Worm (Caenorhabditis elegans) whole organism, late embryonic: Measurements from ENCODE around the gene pho-9.

Experiments used
- C08G9.2 ChIP-seq: sonication (generic microtip); optimal IDR thresholded peaks from 2 replicates; lab custom pipeline; 2016; ENCODE audit warnings: mild to moderate bottlenecking, missing genetic modification characterization, moderate library complexity, missing compliant biosample characterization
- C38D4.7 ChIP-seq: fragments of 200-800 bp; sonication (Bioruptor generic); optimal IDR thresholded peaks from 2 replicates; lab custom pipeline; 2018; ENCODE audit warnings: mild to moderate bottlenecking, missing genetic modification characterization, moderate library complexity, missing compliant biosample characterization
- F13H6.1 ChIP-seq: sonication (generic microtip); optimal IDR thresholded peaks from 2 replicates; lab custom pipeline; 2016; ENCODE audit warnings: missing genetic modification characterization, missing compliant biosample characterization
- K02D7.2 ChIP-seq: sonication (generic microtip); optimal IDR thresholded peaks from 2 replicates; lab custom pipeline; 2017; ENCODE audit warnings: mild to moderate bottlenecking, missing genetic modification characterization, missing compliant biosample characterization
- K09A11.1 ChIP-seq: sonication (generic microtip); optimal IDR thresholded peaks from 2 replicates; lab custom pipeline; 2017; ENCODE audit warnings: antibody characterized with exemption, mild to moderate bottlenecking, missing genetic modification characterization, missing compliant biosample characterization; ENCODE audit not compliant: insufficient read depth
- Y22D7AL.16 ChIP-seq: sonication (generic microtip); optimal IDR thresholded peaks from 2 replicates; lab custom pipeline; 2016; ENCODE audit warnings: missing genetic modification characterization, missing compliant biosample characterization
- ahr-1 ChIP-seq: sonication (generic microtip); optimal IDR thresholded peaks from 2 replicates; lab custom pipeline; 2016; ENCODE audit warnings: missing genetic modification characterization, missing compliant biosample characterization
- ama-1 ChIP-seq: fragments of 150-350 bp; optimal IDR thresholded peaks from 2 replicates; lab custom pipeline; 2014
- ceh-14 ChIP-seq: sonication (generic microtip); optimal IDR thresholded peaks from 2 replicates; lab custom pipeline; 2016; ENCODE audit warnings: missing genotype, missing genetic modification characterization, missing compliant biosample characterization
- ceh-2 ChIP-seq: sonication (generic microtip); optimal IDR thresholded peaks from 2 replicates; lab custom pipeline; 2016; ENCODE audit warnings: missing genotype, missing genetic modification characterization, missing compliant biosample characterization
- ceh-22 ChIP-seq: sonication (generic microtip); optimal IDR thresholded peaks from 2 replicates; lab custom pipeline; 2017; ENCODE audit warnings: missing biosample characterization, missing genetic modification characterization
- ceh-24 ChIP-seq: sonication (generic microtip); optimal IDR thresholded peaks from 2 replicates; lab custom pipeline; 2016; ENCODE audit warnings: mild to moderate bottlenecking, missing genetic modification characterization, missing compliant biosample characterization
- ceh-30 ChIP-seq: fragments of 150-350 bp; optimal IDR thresholded peaks from 2 replicates; lab custom pipeline; 2014; ENCODE audit warnings: missing biosample characterization, missing genetic modification characterization
- ceh-31 ChIP-seq: sonication (generic microtip); optimal IDR thresholded peaks from 2 replicates; lab custom pipeline; 2016; ENCODE audit warnings: missing genetic modification characterization, missing compliant biosample characterization
- ceh-34 ChIP-seq: sonication (generic microtip); optimal IDR thresholded peaks from 2 replicates; lab custom pipeline; 2016; ENCODE audit warnings: mild to moderate bottlenecking, missing genetic modification characterization, missing compliant biosample characterization
- ceh-6 ChIP-seq: fragments of 200-800 bp; sonication (Bioruptor generic); optimal IDR thresholded peaks from 2 replicates; lab custom pipeline; 2018; ENCODE audit warnings: mild to moderate bottlenecking, missing genetic modification characterization, missing compliant biosample characterization
- ceh-9 ChIP-seq: sonication (generic microtip); optimal IDR thresholded peaks from 2 replicates; lab custom pipeline; 2016; ENCODE audit warnings: mild to moderate bottlenecking, missing genetic modification characterization, inconsistent platforms, missing compliant biosample characterization
- dmd-4 ChIP-seq: sonication (generic microtip); optimal IDR thresholded peaks from 2 replicates; lab custom pipeline; 2016; ENCODE audit warnings: borderline replicate concordance, missing genetic modification characterization, missing compliant biosample characterization
- elt-2 ChIP-seq: sonication (generic microtip); optimal IDR thresholded peaks from 2 replicates; lab custom pipeline; 2016; ENCODE audit warnings: missing genetic modification reagents, missing genetic modification characterization, missing compliant biosample characterization
- fkh-10 ChIP-seq: fragments of 150-350 bp; optimal IDR thresholded peaks from 2 replicates; lab custom pipeline; 2014; ENCODE audit warnings: missing biosample characterization, missing genetic modification reagents, missing genetic modification characterization
- gmeb-2 ChIP-seq: sonication (generic microtip); optimal IDR thresholded peaks from 2 replicates; lab custom pipeline; 2016; ENCODE audit warnings: missing genetic modification characterization, inconsistent platforms, missing compliant biosample characterization
- hlh-13 ChIP-seq: fragments of 200-800 bp; sonication (Bioruptor generic); optimal IDR thresholded peaks from 2 replicates; lab custom pipeline; 2018; ENCODE audit warnings: mild to moderate bottlenecking, missing genetic modification characterization, missing compliant biosample characterization
- hlh-30 ChIP-seq: sonication (generic microtip); optimal IDR thresholded peaks from 2 replicates; lab custom pipeline; 2017; ENCODE audit warnings: antibody characterized with exemption, missing genetic modification characterization, missing compliant biosample characterization; ENCODE audit not compliant: insufficient read depth
- hlh-6 ChIP-seq: sonication (generic microtip); optimal IDR thresholded peaks from 2 replicates; lab custom pipeline; 2016; ENCODE audit warnings: missing genotype, missing genetic modification characterization, missing compliant biosample characterization
- lim-6 ChIP-seq: sonication (generic microtip); optimal IDR thresholded peaks from 2 replicates; lab custom pipeline; 2016; ENCODE audit warnings: missing genetic modification characterization, missing compliant biosample characterization
- lin-11 ChIP-seq: fragments of 200-800 bp; sonication (Bioruptor generic); optimal IDR thresholded peaks from 2 replicates; lab custom pipeline; 2018; ENCODE audit warnings: mild to moderate bottlenecking, missing genetic modification characterization, missing compliant biosample characterization
- madf-2 ChIP-seq: sonication (generic microtip); optimal IDR thresholded peaks from 2 replicates; lab custom pipeline; 2017; ENCODE audit warnings: missing genetic modification characterization, missing compliant biosample characterization
- mec-3 ChIP-seq: sonication (generic microtip); optimal IDR thresholded peaks from 2 replicates; lab custom pipeline; 2016; ENCODE audit warnings: borderline replicate concordance, missing genetic modification characterization, missing compliant biosample characterization
- nfya-1 ChIP-seq: sonication (generic microtip); optimal IDR thresholded peaks from 2 replicates; lab custom pipeline; 2017; ENCODE audit warnings: missing genetic modification characterization, mild to moderate bottlenecking, missing compliant biosample characterization, antibody characterized with exemption, moderate library complexity
- nhr-232 ChIP-seq: sonication (generic microtip); optimal IDR thresholded peaks from 2 replicates; lab custom pipeline; 2016; ENCODE audit warnings: missing genetic modification characterization, missing compliant biosample characterization
- npax-4 ChIP-seq: sonication (generic microtip); optimal IDR thresholded peaks from 2 replicates; lab custom pipeline; 2016; ENCODE audit warnings: missing genetic modification characterization, missing compliant biosample characterization
- odd-2 ChIP-seq: sonication (generic microtip); optimal IDR thresholded peaks from 2 replicates; lab custom pipeline; 2017; ENCODE audit warnings: antibody characterized with exemption, mild to moderate bottlenecking, missing genetic modification characterization, missing compliant biosample characterization
- pha-2 ChIP-seq: sonication (generic microtip); optimal IDR thresholded peaks from 2 replicates; lab custom pipeline; 2017; ENCODE audit warnings: mild to moderate bottlenecking, missing genetic modification characterization, missing compliant biosample characterization
- pha-4 ChIP-seq: fragments of 150-350 bp; optimal IDR thresholded peaks from 2 replicates; lab custom pipeline; 2018; ENCODE audit warnings: missing biosample characterization, missing genetic modification reagents, missing genetic modification characterization
- pros-1 ChIP-seq: fragments of 150-350 bp; optimal IDR thresholded peaks from 2 replicates; lab custom pipeline; 2014; ENCODE audit warnings: missing biosample characterization, missing genetic modification reagents, missing genetic modification characterization
- sdc-2 ChIP-seq: sonication (generic microtip); optimal IDR thresholded peaks from 2 replicates; lab custom pipeline; 2016; ENCODE audit warnings: missing genotype, missing genetic modification characterization, missing compliant biosample characterization
- sox-4 ChIP-seq: sonication (generic microtip); optimal IDR thresholded peaks from 2 replicates; lab custom pipeline; 2017; ENCODE audit warnings: mild to moderate bottlenecking, missing genetic modification characterization, inconsistent platforms, missing compliant biosample characterization
- syd-9 ChIP-seq: sonication (generic microtip); optimal IDR thresholded peaks from 2 replicates; lab custom pipeline; 2016; ENCODE audit warnings: mild to moderate bottlenecking, missing genetic modification characterization, moderate library complexity, missing compliant biosample characterization
- tbx-2 ChIP-seq: sonication (generic microtip); optimal IDR thresholded peaks from 2 replicates; lab custom pipeline; 2016; ENCODE audit warnings: missing genetic modification characterization, missing compliant biosample characterization
- tbx-7 ChIP-seq: sonication (generic microtip); optimal IDR thresholded peaks from 2 replicates; lab custom pipeline; 2016; ENCODE audit warnings: missing genotype, missing genetic modification characterization, missing compliant biosample characterization
- ttx-3 ChIP-seq: sonication (generic microtip); optimal IDR thresholded peaks from 2 replicates; lab custom pipeline; 2016; ENCODE audit warnings: missing genetic modification reagents, missing genetic modification characterization, missing compliant biosample characterization
- unc-3 ChIP-seq, 2 experiments: fragments of 200-800 bp in 1 of 2; sonication (Bioruptor generic) in 1 of 2; sonication (generic microtip) in 1 of 2; conservative IDR thresholded peaks in 1 of 2; optimal IDR thresholded peaks in 1 of 2; 2 replicates each; pipeline versions ENCODE4 v1.3.6 to Lab custom; 2016 to 2022; ENCODE audit warnings: missing compliant biosample characterization in 2 of 2, missing genetic modification characterization in 2 of 2, missing genetic modification reagents in 1 of 2
- unc-42 ChIP-seq: sonication (generic microtip); optimal IDR thresholded peaks from 2 replicates; lab custom pipeline; 2016; ENCODE audit warnings: missing genotype, missing genetic modification characterization, missing compliant biosample characterization
- unc-55 ChIP-seq: sonication (generic microtip); optimal IDR thresholded peaks from 2 replicates; lab custom pipeline; 2017; ENCODE audit warnings: missing biosample characterization, missing genetic modification reagents, missing genetic modification characterization
- unc-86 ChIP-seq: sonication (generic microtip); optimal IDR thresholded peaks from 2 replicates; lab custom pipeline; 2016; ENCODE audit warnings: missing genetic modification characterization, missing compliant biosample characterization

The pho-9 gene

ce11 chrIII:2768635-2769034 lies 8.0 kb upstream of the pho-9 start, which contains the start of gene swsn-3 (continued):
- TF ChIP-seq ceh-6 (GFP tag; lab: Kevin White, UChicago) (peak; percentile 65), pha-2 (tag; lab: Kevin White, UChicago) (peak; percentile 83), nfya-1 (tag; lab: Kevin White, UChicago) (peak; percentile 94), elt-2 (tag; lab: Kevin White, UChicago) (peak; percentile 95), unc-86 (tag; lab: Kevin White, UChicago) (peak; percentile 91), ceh-30 (tag; lab: Kevin White, UChicago) (peak; percentile 55), unc-3 (GFP tag; conservative IDR thresholded peaks at IDR 0.05; lab: Robert Waterston, UW) (0 out of 2 replicates have a peak, but pooled peaks have one; percentile 45), unc-3 (tag; optimal IDR thresholded peaks at IDR 0.05; lab: Kevin White, UChicago) (peak; percentile 79), tbx-7 (tag; lab: Kevin White, UChicago) (peak; percentile 48), unc-42 (tag; lab: Kevin White, UChicago) (peak; percentile 80), lim-6 (peak; percentile 85), hlh-13 (GFP tag; lab: Kevin White, UChicago) (peak; percentile 52), sdc-2 (tag; lab: Kevin White, UChicago) (peak; percentile 76), hlh-30 (peak; percentile 91), C38D4.7 (GFP tag; lab: Kevin White, UChicago) (peak; percentile 74), ceh-24 (tag; lab: Kevin White, UChicago) (peak; percentile 76), lin-11 (tag; lab: Kevin White, UChicago) (peak; percentile 69), ceh-2 (peak; percentile 83), ama-1 (no peak), gmeb-2 (peak; percentile 68), dmd-4 (tag; lab: Kevin White, UChicago) (peak; percentile 93), ceh-22 (tag; lab: Kevin White, UChicago) (no peak), C08G9.2 (peak; percentile 75), K02D7.2 (tag; lab: Kevin White, UChicago) (peak; percentile 88), odd-2 (tag; lab: Kevin White, UChicago) (peak; percentile 84), pros-1 (tag; lab: Kevin White, UChicago) (no peak), tbx-2 (tag; lab: Kevin White, UChicago) (peak; percentile 93), ceh-9 (no peak), unc-55 (GFP tag; lab: Kevin White, UChicago) (peak; percentile 38), madf-2 (tag; lab: Kevin White, UChicago) (peak; percentile 71), nhr-232 (tag; lab: Kevin White, UChicago) (peak; percentile 61), ceh-34 (peak; percentile 91), mec-3 (no peak), hlh-6 (tag; lab: Kevin White, UChicago) (peak; percentile 79), Y22D7AL.16 (tag; lab: Kevin White, UChicago) (peak; percentile 38), K09A11.1 (peak; percentile 95), ceh-14 (tag; lab: Kevin White, UChicago) (peak; percentile 98), ahr-1 (tag; lab: Kevin White, UChicago) (peak; percentile 81), F13H6.1 (tag; lab: Kevin White, UChicago) (peak; percentile 90), fkh-10 (no peak), ttx-3 (tag; lab: Kevin White, UChicago) (peak; percentile 90), npax-4 (tag; lab: Kevin White, UChicago) (peak; percentile 73), ceh-31 (tag; lab: Kevin White, UChicago) (peak; percentile 90), sox-4 (tag; lab: Kevin White, UChicago) (peak; percentile 86), syd-9 (tag; lab: Kevin White, UChicago) (peak; percentile 57), pha-4 (tag; lab: Kevin White, UChicago) (no peak)
